Fruit fly (Drosophila melanogaster) whole organism, embryonic: ENCODE measurements around the gene CG2256.

Experiments
- Asciz ChIP-seq: fragments of 200-800 bp; sonication (Bioruptor generic); optimal IDR thresholded peaks from 2 replicates; lab custom pipeline; 2017; ENCODE audit warnings: missing biosample characterization, mild to moderate bottlenecking, missing genetic modification characterization, missing genetic modification reagents
- B-H1 ChIP-seq: fragments of 200-800 bp; sonication (Bioruptor generic); IDR thresholded peaks from 3 replicates; pipeline ENCODE4 v1.3.6; 2022; ENCODE audit warnings: missing biosample characterization, missing genetic modification characterization
- BtbVII ChIP-seq: fragments of 200-800 bp; sonication (Bioruptor generic); optimal IDR thresholded peaks from 3 replicates; lab custom pipeline; 2017; ENCODE audit warnings: missing biosample characterization, mild to moderate bottlenecking, missing genetic modification characterization
- CG10209 ChIP-seq: fragments of 200-800 bp; sonication (Bioruptor generic); optimal IDR thresholded peaks from 3 replicates; lab custom pipeline; 2017; ENCODE audit warnings: missing biosample characterization, mild to moderate bottlenecking, missing genetic modification characterization, missing genetic modification reagents
- CG11456 ChIP-seq: fragments of 200-800 bp; sonication (Bioruptor generic); IDR thresholded peaks from 3 replicates; pipeline ENCODE4 v1.3.6; 2022; ENCODE audit warnings: missing biosample characterization, missing genetic modification characterization
- CG11695 ChIP-seq: fragments of 200-800 bp; sonication (Bioruptor generic); IDR thresholded peaks from 3 replicates; pipeline ENCODE4 v1.3.6; 2022; ENCODE audit warnings: missing biosample characterization, missing genetic modification characterization
- CG12219 ChIP-seq: fragments of 200-800 bp; sonication (Bioruptor generic); optimal IDR thresholded peaks from 3 replicates; lab custom pipeline; 2018; ENCODE audit warnings: missing biosample characterization, mild to moderate bottlenecking, missing genetic modification characterization
- CG12236 ChIP-seq: fragments of 200-800 bp; sonication (Bioruptor generic); optimal IDR thresholded peaks from 2 replicates; lab custom pipeline; 2016; ENCODE audit warnings: missing biosample characterization, missing genetic modification characterization
- CG12299 ChIP-seq: fragments of 200-800 bp; sonication (Bioruptor generic); optimal IDR thresholded peaks from 2 replicates; lab custom pipeline; 2018; ENCODE audit warnings: missing biosample characterization, mild to moderate bottlenecking, missing genetic modification characterization
- CG14050 ChIP-seq: fragments of 200-800 bp; sonication (Bioruptor generic); IDR thresholded peaks from 3 replicates; pipeline ENCODE4 v1.3.6; 2022; ENCODE audit warnings: missing biosample characterization, missing genetic modification characterization
- CG17186 ChIP-seq: fragments of 200-800 bp; sonication (Bioruptor generic); optimal IDR thresholded peaks from 3 replicates; lab custom pipeline; 2017; ENCODE audit warnings: missing biosample characterization, missing genetic modification reagents, missing genetic modification characterization
- CG17568 ChIP-seq: fragments of 200-800 bp; sonication (Bioruptor generic); optimal IDR thresholded peaks from 2 replicates; lab custom pipeline; 2018; ENCODE audit warnings: missing biosample characterization, mild to moderate bottlenecking, missing genetic modification characterization, moderate library complexity
- CG18599 ChIP-seq: fragments of 200-800 bp; sonication (Bioruptor generic); optimal IDR thresholded peaks from 3 replicates; lab custom pipeline; 2017; ENCODE audit warnings: missing biosample characterization, missing genetic modification characterization, mild to moderate bottlenecking, moderate library complexity, missing genetic modification reagents
- CG2129 ChIP-seq: fragments of 200-800 bp; sonication (Bioruptor generic); IDR thresholded peaks from 2 replicates; pipeline ENCODE4 v1.3.6; 2022; ENCODE audit warnings: missing biosample characterization, missing genetic modification characterization; ENCODE audit not compliant: partially characterized antibody
- CG5953 ChIP-seq: fragments of 200-800 bp; sonication (Bioruptor generic); IDR thresholded peaks from 2 replicates; pipeline ENCODE4 v1.3.6; 2022; ENCODE audit warnings: missing biosample characterization, missing genetic modification characterization
- CG6254 ChIP-seq: fragments of 200-800 bp; sonication (Bioruptor generic); optimal IDR thresholded peaks from 3 replicates; lab custom pipeline; 2017; ENCODE audit warnings: mild to moderate bottlenecking, missing biosample characterization, missing genetic modification reagents, missing genetic modification characterization
- CG8290 ChIP-seq, 3 experiments: fragments of 200-800 bp; sonication (Bioruptor generic); optimal IDR thresholded peaks; 2 replicates each; lab custom pipeline; 2016 to 2019; ENCODE audit warnings: missing biosample characterization in 3 of 3, missing genetic modification characterization in 3 of 3, mild to moderate bottlenecking in 2 of 3, moderate library complexity in 1 of 3
- CG8765 ChIP-seq: fragments of 200-800 bp; sonication (Bioruptor generic); IDR thresholded peaks from 2 replicates; pipeline ENCODE4 v1.3.6; 2022; ENCODE audit warnings: missing biosample characterization, missing genetic modification characterization
- CG9817 ChIP-seq: fragments of 200-800 bp; sonication (Bioruptor generic); optimal IDR thresholded peaks from 2 replicates; lab custom pipeline; 2018; ENCODE audit warnings: missing biosample characterization, mild to moderate bottlenecking, missing genetic modification characterization, moderate library complexity
- CoRest ChIP-seq: fragments of 200-800 bp; sonication (Bioruptor generic); optimal IDR thresholded peaks from 3 replicates; lab custom pipeline; 2018; ENCODE audit warnings: missing biosample characterization, mild to moderate bottlenecking, missing genetic modification characterization, moderate library complexity
- D19A ChIP-seq: fragments of 200-800 bp; optimal IDR thresholded peaks from 3 replicates; lab custom pipeline; 2019; ENCODE audit warnings: missing biosample characterization, mild to moderate bottlenecking, missing genetic modification characterization, moderate library complexity
- Gsc ChIP-seq: fragments of 200-800 bp; sonication (Bioruptor generic); IDR thresholded peaks from 2 replicates; pipeline ENCODE4 v1.3.6; 2022; ENCODE audit warnings: missing biosample characterization, missing genetic modification characterization
- Gug ChIP-seq: fragments of 200-800 bp; sonication (Bioruptor generic); IDR thresholded peaks from 4 replicates; pipeline ENCODE4 v1.3.6; 2022; ENCODE audit warnings: missing biosample characterization, missing genetic modification characterization
- HLH4C ChIP-seq: fragments of 200-800 bp; sonication (Bioruptor generic); IDR thresholded peaks from 3 replicates; pipeline ENCODE4 v1.3.6; 2022; ENCODE audit warnings: missing biosample characterization, missing genetic modification characterization; ENCODE audit not compliant: partially characterized antibody
- HLH54F ChIP-seq: fragments of 200-800 bp; sonication (Bioruptor generic); optimal IDR thresholded peaks from 3 replicates; lab custom pipeline; 2016; ENCODE audit warnings: missing biosample characterization, missing genetic modification characterization
- HmgD ChIP-seq: fragments of 200-800 bp; sonication (Bioruptor generic); optimal IDR thresholded peaks from 3 replicates; lab custom pipeline; 2016; ENCODE audit warnings: missing biosample characterization, missing genetic modification characterization
- Hr39 ChIP-seq: fragments of >200 bp; optimal IDR thresholded peaks from 2 replicates; lab custom pipeline; 2017
- Mrtf ChIP-seq: fragments of 200-800 bp; sonication (Bioruptor generic); IDR thresholded peaks from 3 replicates; pipeline ENCODE4 v1.3.6; 2022; ENCODE audit warnings: missing biosample characterization, missing genetic modification characterization
- Myb ChIP-seq: fragments of 200-800 bp; sonication (Bioruptor generic); optimal IDR thresholded peaks from 2 replicates; lab custom pipeline; 2016; ENCODE audit warnings: missing biosample characterization, missing genetic modification characterization
- NK7.1 ChIP-seq: fragments of 200-800 bp; sonication (Bioruptor generic); optimal IDR thresholded peaks from 3 replicates; lab custom pipeline; 2016; ENCODE audit warnings: missing biosample characterization, missing genetic modification characterization
- Oli ChIP-seq: fragments of 200-800 bp; sonication (Bioruptor generic); optimal IDR thresholded peaks from 2 replicates; lab custom pipeline; 2018; ENCODE audit warnings: missing biosample characterization, mild to moderate bottlenecking, missing genetic modification characterization, moderate library complexity
- Poxn ChIP-seq: fragments of 200-800 bp; sonication (Bioruptor generic); IDR thresholded peaks from 2 replicates; pipeline ENCODE4 v1.3.6; 2022; ENCODE audit warnings: missing biosample characterization, missing genetic modification characterization
- Taf1 ChIP-seq: fragments of 200-800 bp; sonication (Bioruptor generic); IDR thresholded peaks from 2 replicates; pipeline ENCODE4 v1.3.6; 2022; ENCODE audit warnings: missing biosample characterization, missing genetic modification characterization
- amos ChIP-seq: fragments of 200-800 bp; sonication (Bioruptor generic); IDR thresholded peaks from 2 replicates; pipeline ENCODE4 v1.3.6; 2022; ENCODE audit warnings: missing biosample characterization, missing genetic modification characterization; ENCODE audit not compliant: partially characterized antibody
- ash1 ChIP-seq: fragments of 200-800 bp; sonication (Bioruptor generic); optimal IDR thresholded peaks from 2 replicates; lab custom pipeline; 2018; ENCODE audit warnings: missing biosample characterization, mild to moderate bottlenecking, missing genetic modification characterization
- ato ChIP-seq: fragments of 200-800 bp; sonication (Bioruptor generic); IDR thresholded peaks from 2 replicates; pipeline ENCODE4 v1.3.6; 2022; ENCODE audit warnings: missing biosample characterization, missing genetic modification characterization; ENCODE audit not compliant: partially characterized antibody
- croc ChIP-seq: fragments of 200-800 bp; sonication (Bioruptor generic); conservative IDR thresholded peaks from 3 replicates; pipeline ENCODE4 v1.3.6; 2022; ENCODE audit warnings: missing biosample characterization, missing genetic modification characterization
- crp ChIP-seq, 2 experiments: fragments of 200-800 bp; sonication (Bioruptor generic); optimal IDR thresholded peaks; 2 replicates in 1 of 2; 3 replicates in 1 of 2; lab custom pipeline; 2017; ENCODE audit warnings: missing biosample characterization in 2 of 2, missing genetic modification characterization in 2 of 2, mild to moderate bottlenecking in 1 of 2, moderate library complexity in 1 of 2
- dpn ChIP-seq, 2 experiments: fragments of 200-800 bp; sonication (Bioruptor generic); optimal IDR thresholded peaks; 3 replicates each; lab custom pipeline; 2016; ENCODE audit warnings: missing biosample characterization in 2 of 2, missing genetic modification characterization in 2 of 2
- en ChIP-seq: fragments of 200-800 bp; sonication (Bioruptor generic); optimal IDR thresholded peaks from 2 replicates; lab custom pipeline; 2016; ENCODE audit warnings: missing biosample characterization, missing genetic modification characterization
- eve ChIP-seq, 2 experiments: fragments of >200 bp; optimal IDR thresholded peaks; 2 replicates each; lab custom pipeline; 2017; ENCODE audit warnings: missing biosample characterization in 2 of 2, missing genetic modification characterization in 2 of 2
- fru ChIP-seq: fragments of >200 bp; optimal IDR thresholded peaks from 2 replicates; lab custom pipeline; 2017
- hb ChIP-seq: fragments of 200-800 bp; sonication (Bioruptor generic); IDR thresholded peaks from 3 replicates; pipeline ENCODE4 v1.3.6; 2022; ENCODE audit warnings: missing biosample characterization, missing genetic modification characterization; ENCODE audit not compliant: partially characterized antibody
- ken ChIP-seq: fragments of 200-800 bp; sonication (Bioruptor generic); IDR thresholded peaks from 3 replicates; pipeline ENCODE4 v1.3.6; 2022; ENCODE audit warnings: missing biosample characterization, missing genetic modification characterization
- kni ChIP-seq: fragments of 200-800 bp; sonication (Bioruptor generic); optimal IDR thresholded peaks from 3 replicates; lab custom pipeline; 2017; ENCODE audit warnings: mild to moderate bottlenecking, missing biosample characterization, missing genetic modification reagents, missing genetic modification characterization
- mirr ChIP-seq: fragments of 200-800 bp; sonication (Bioruptor generic); optimal IDR thresholded peaks from 3 replicates; lab custom pipeline; 2018; ENCODE audit warnings: missing biosample characterization, mild to moderate bottlenecking, missing genetic modification characterization
- nerfin-2 ChIP-seq: fragments of 200-800 bp; sonication (Bioruptor generic); IDR thresholded peaks from 2 replicates; pipeline ENCODE4 v1.3.6; 2022; ENCODE audit warnings: missing biosample characterization, missing genetic modification characterization; ENCODE audit not compliant: partially characterized antibody
- sd ChIP-seq: fragments of 200-800 bp; sonication (Bioruptor generic); optimal IDR thresholded peaks from 3 replicates; lab custom pipeline; 2018; ENCODE audit warnings: missing biosample characterization, mild to moderate bottlenecking, missing genetic modification characterization, moderate library complexity
- tap ChIP-seq: fragments of 200-800 bp; optimal IDR thresholded peaks from 3 replicates; lab custom pipeline; 2019; ENCODE audit warnings: missing biosample characterization, mild to moderate bottlenecking, missing genetic modification characterization, moderate library complexity
- twi ChIP-seq: fragments of 200-800 bp; optimal IDR thresholded peaks from 2 replicates; lab custom pipeline; 2019; ENCODE audit warnings: missing biosample characterization, mild to moderate bottlenecking, missing genetic modification characterization, moderate library complexity

The CG2256 gene

DNA sequence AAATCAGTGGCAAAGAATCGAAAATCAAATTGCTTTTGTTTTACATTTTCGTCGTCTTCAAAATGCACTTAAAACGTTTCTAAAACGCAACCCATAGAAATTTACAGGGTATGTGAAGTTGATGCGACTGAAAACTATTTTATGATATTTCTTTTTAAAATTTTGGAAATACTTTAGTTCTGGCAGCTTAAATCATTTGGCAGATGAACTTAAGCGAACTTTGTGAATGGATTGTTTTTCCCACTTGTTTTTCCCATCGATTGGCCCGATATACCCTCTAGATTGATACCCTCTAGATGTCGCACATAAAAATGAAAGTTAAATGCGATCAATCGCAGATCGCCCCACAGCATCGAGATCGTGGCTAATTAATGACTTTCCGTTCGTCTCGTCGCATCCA lies 39.1 kb upstream of the CG2256 start (continued):
- peak; percentile 38; the same call in 2 of the 3 replicates for TF ChIP-seq CG14050 (GFP tag; lab: Robert Waterston, UW)
- no peak for TF ChIP-seq fru (lab: Kevin White, UChicago)
- no peak for TF ChIP-seq nerfin-2 (GFP tag; lab: Robert Waterston, UW)
- peak; percentile 26; the same call in 1 of the 4 replicates for TF ChIP-seq Gug (GFP tag; lab: Robert Waterston, UW)
- TF ChIP-seq tap, result peak; percentile 57
- peak; percentile 35 to 49 for TF ChIP-seq dpn (GFP tag; optimal IDR thresholded peaks at IDR 0.05; lab: Kevin White, UChicago)
- no peak for TF ChIP-seq Taf1
- peak; percentile 7 for TF ChIP-seq CG8290 (GFP tag; optimal IDR thresholded peaks at IDR 0.05; lab: Kevin White, UChicago)
- peak in 1 of 2 experiments; percentile 53 for TF ChIP-seq CG8290 (tag; optimal IDR thresholded peaks at IDR 0.05; lab: Kevin White, UChicago)
- TF ChIP-seq eve (GFP tag; optimal IDR thresholded peaks at IDR 0.05; lab: Kevin White, UChicago), result no peak
- peak; percentile 68 for TF ChIP-seq Oli (tag; lab: Kevin White, UChicago)
- TF ChIP-seq CG17186, result peak; percentile 7
- peak; percentile 39 for TF ChIP-seq CG10209
- TF ChIP-seq CG9817, result no peak
- TF ChIP-seq twi (tag; lab: Kevin White, UChicago), result peak; percentile 13
- no peak for TF ChIP-seq kni
- TF ChIP-seq CG2129 (GFP tag; lab: Robert Waterston, UW), result no peak
- TF ChIP-seq CG8765 (GFP tag; lab: Robert Waterston, UW), result no peak
- TF ChIP-seq mirr (GFP tag; lab: Kevin White, UChicago), result no peak
- TF ChIP-seq Asciz (GFP tag; lab: Kevin White, UChicago), result peak; percentile 49
- TF ChIP-seq Mrtf (GFP tag; lab: Robert Waterston, UW), result peak; percentile 55; the same call in 2 of the 3 replicates
- no peak for TF ChIP-seq CG11456 (GFP tag; lab: Robert Waterston, UW)
- TF ChIP-seq CoRest (tag; lab: Kevin White, UChicago), result peak; percentile 47
- no peak for TF ChIP-seq CG5953
- no peak for TF ChIP-seq hb
- TF ChIP-seq crp (GFP tag; optimal IDR thresholded peaks at IDR 0.05; lab: Kevin White, UChicago), result no peak
- peak; percentile 25 for TF ChIP-seq CG12236 (GFP tag; lab: Kevin White, UChicago)
- TF ChIP-seq en (GFP tag; lab: Kevin White, UChicago), result no peak
- no peak for TF ChIP-seq BtbVII (GFP tag; lab: Kevin White, UChicago)
- no peak for TF ChIP-seq CG17568 (GFP tag; lab: Kevin White, UChicago)
- TF ChIP-seq NK7.1 (GFP tag; lab: Kevin White, UChicago), result no peak
- no peak for TF ChIP-seq CG11695 (GFP tag; lab: Robert Waterston, UW)
- no peak for TF ChIP-seq ato (GFP tag; lab: Robert Waterston, UW)
- peak; percentile 40 for TF ChIP-seq CG12219
- TF ChIP-seq CG18599, result no peak
- TF ChIP-seq D19A (tag; lab: Kevin White, UChicago), result peak; percentile 66
- no peak for TF ChIP-seq HLH4C (GFP tag; lab: Robert Waterston, UW)
- TF ChIP-seq amos (GFP tag; lab: Robert Waterston, UW), result no peak
- no peak for TF ChIP-seq HLH54F (GFP tag; lab: Kevin White, UChicago)
- peak; percentile 50 for TF ChIP-seq CG6254
- no peak for TF ChIP-seq HmgD
- peak; percentile 75 for TF ChIP-seq ken (GFP tag; lab: Robert Waterston, UW)
- TF ChIP-seq CG12299 (tag; lab: Kevin White, UChicago), result no peak
- TF ChIP-seq croc (GFP tag; lab: Robert Waterston, UW), result peak; percentile 52; the same call in 2 of the 3 replicates
- TF ChIP-seq sd (tag; lab: Kevin White, UChicago), result peak; percentile 9
- no peak for TF ChIP-seq Gsc (GFP tag; lab: Robert Waterston, UW)
- TF ChIP-seq Poxn, result no peak
- no peak for TF ChIP-seq Myb (GFP tag; lab: Kevin White, UChicago)
- TF ChIP-seq B-H1 (GFP tag; lab: Robert Waterston, UW), result 0 out of 3 replicates have a peak, but pooled peaks have one; percentile 32
- TF ChIP-seq ash1 (GFP tag; lab: Kevin White, UChicago), result no peak
- TF ChIP-seq Hr39 (lab: Kevin White, UChicago), result no peak
